Worm (Caenorhabditis elegans) whole organism, L2 larva: ENCODE data around the gene F25F2.1.

Experiments
- C34F6.9 ChIP-seq: fragments of 150-350 bp; optimal IDR thresholded peaks from 2 replicates; lab custom pipeline; 2014; ENCODE audit warnings: missing biosample characterization, missing genetic modification characterization
- F13H6.1 ChIP-seq: sonication (generic microtip); optimal IDR thresholded peaks from 2 replicates; lab custom pipeline; 2016; ENCODE audit warnings: missing genetic modification characterization, missing compliant biosample characterization
- Y55F3AM.14 ChIP-seq: fragments of 200-800 bp; sonication (Bioruptor generic); optimal IDR thresholded peaks from 2 replicates; lab custom pipeline; 2018; ENCODE audit warnings: mild to moderate bottlenecking, missing genetic modification characterization, missing compliant biosample characterization
- aly-2 ChIP-seq: fragments of 150-350 bp; optimal IDR thresholded peaks from 2 replicates; lab custom pipeline; 2014; ENCODE audit warnings: missing biosample characterization, missing genetic modification characterization
- ama-1 ChIP-seq: fragments of 150-350 bp; optimal IDR thresholded peaks from 2 replicates; lab custom pipeline; 2018; ENCODE audit warnings: inconsistent platforms
- blmp-1 ChIP-seq: sonication (generic microtip); optimal IDR thresholded peaks from 2 replicates; lab custom pipeline; 2017; ENCODE audit warnings: missing genetic modification characterization, mild to moderate bottlenecking, missing compliant biosample characterization, antibody characterized with exemption, moderate library complexity; ENCODE audit not compliant: insufficient read depth
- crh-2 ChIP-seq: sonication (generic microtip); optimal IDR thresholded peaks from 2 replicates; lab custom pipeline; 2017; ENCODE audit warnings: missing biosample characterization, missing genetic modification characterization
- dmd-4 ChIP-seq: sonication (generic microtip); optimal IDR thresholded peaks from 2 replicates; lab custom pipeline; 2017; ENCODE audit warnings: missing biosample characterization, missing genetic modification characterization
- egl-27 ChIP-seq: sonication (generic microtip); optimal IDR thresholded peaks from 3 replicates; lab custom pipeline; 2017; ENCODE audit warnings: missing biosample characterization, missing genetic modification reagents, missing genetic modification characterization
- fos-1 ChIP-seq: fragments of 150-350 bp; optimal IDR thresholded peaks from 2 replicates; lab custom pipeline; 2014; ENCODE audit warnings: missing biosample characterization, missing genetic modification characterization
- gmeb-1 ChIP-seq: fragments of 150-350 bp; optimal IDR thresholded peaks from 2 replicates; lab custom pipeline; 2014; ENCODE audit warnings: missing biosample characterization, missing genetic modification characterization
- lin-11 ChIP-seq: fragments of 150-350 bp; sonication (generic microtip); optimal IDR thresholded peaks from 2 replicates; lab custom pipeline; 2014; ENCODE audit warnings: missing biosample characterization, missing genetic modification characterization, inconsistent platforms, mixed read lengths
- lin-13 ChIP-seq: fragments of 150-350 bp; optimal IDR thresholded peaks from 2 replicates; lab custom pipeline; 2014; ENCODE audit warnings: missing biosample characterization, missing genetic modification reagents, missing genetic modification characterization
- lin-39 ChIP-seq: fragments of 150-350 bp; optimal IDR thresholded peaks from 2 replicates; lab custom pipeline; 2014; ENCODE audit warnings: missing biosample characterization, missing genetic modification reagents, missing genetic modification characterization
- lsy-2 ChIP-seq, 2 experiments: fragments of 150-350 bp in 1 of 2; sonication (generic microtip) in 1 of 2; optimal IDR thresholded peaks; 2 replicates each; lab custom pipeline; 2014 to 2017; ENCODE audit warnings: missing biosample characterization in 2 of 2, missing genetic modification characterization in 2 of 2
- mab-5 ChIP-seq: fragments of 150-350 bp; optimal IDR thresholded peaks from 2 replicates; lab custom pipeline; 2014; ENCODE audit warnings: missing biosample characterization, missing genetic modification characterization
- mbf-1 ChIP-seq: sonication (generic microtip); optimal IDR thresholded peaks from 2 replicates; lab custom pipeline; 2017; ENCODE audit warnings: missing biosample characterization, missing genetic modification characterization
- nhr-10 ChIP-seq: sonication (generic microtip); optimal IDR thresholded peaks from 2 replicates; lab custom pipeline; 2017; ENCODE audit warnings: missing biosample characterization, missing genetic modification characterization
- nhr-11 ChIP-seq: fragments of 150-350 bp; optimal IDR thresholded peaks from 2 replicates; lab custom pipeline; 2014; ENCODE audit warnings: missing biosample characterization, missing genetic modification characterization
- nhr-12 ChIP-seq: fragments of 150-350 bp; optimal IDR thresholded peaks from 2 replicates; lab custom pipeline; 2014; ENCODE audit warnings: missing biosample characterization, missing genetic modification characterization
- nhr-129 ChIP-seq: fragments of 150-350 bp; optimal IDR thresholded peaks from 2 replicates; lab custom pipeline; 2014; ENCODE audit warnings: missing biosample characterization, missing genetic modification characterization
- nhr-23 ChIP-seq: fragments of 150-350 bp; optimal IDR thresholded peaks from 2 replicates; lab custom pipeline; 2014; ENCODE audit warnings: missing biosample characterization, missing genetic modification reagents, missing genetic modification characterization
- sem-4 ChIP-seq: fragments of 150-350 bp; optimal IDR thresholded peaks from 2 replicates; lab custom pipeline; 2014; ENCODE audit warnings: missing biosample characterization, missing genetic modification reagents, missing genetic modification characterization
- sma-3 ChIP-seq: sonication (generic microtip); optimal IDR thresholded peaks from 2 replicates; lab custom pipeline; 2016; ENCODE audit warnings: missing genetic modification reagents, missing genetic modification characterization, missing compliant biosample characterization
- sma-9 ChIP-seq, 2 experiments: fragments of 150-350 bp in 1 of 2; sonication (generic microtip) in 1 of 2; optimal IDR thresholded peaks; 2 replicates each; lab custom pipeline; 2014 to 2016; ENCODE audit warnings: missing genetic modification characterization in 2 of 2, mild to moderate bottlenecking in 1 of 2, missing biosample characterization in 1 of 2, missing compliant biosample characterization in 1 of 2, missing genetic modification reagents in 1 of 2, moderate library complexity in 1 of 2
- snpc-4 ChIP-seq: fragments of 150-350 bp; optimal IDR thresholded peaks from 2 replicates; lab custom pipeline; 2014; ENCODE audit warnings: missing biosample characterization, missing genetic modification characterization
- unc-39 ChIP-seq: fragments of 150-350 bp; optimal IDR thresholded peaks from 2 replicates; lab custom pipeline; 2014; ENCODE audit warnings: missing biosample characterization, missing genetic modification characterization
- unc-55 ChIP-seq: fragments of 150-350 bp; sonication (generic microtip); optimal IDR thresholded peaks from 3 replicates; lab custom pipeline; 2014; ENCODE audit warnings: missing biosample characterization, missing genetic modification reagents, missing genetic modification characterization
- zag-1 ChIP-seq: fragments of 150-350 bp; optimal IDR thresholded peaks from 2 replicates; lab custom pipeline; 2014; ENCODE audit warnings: missing biosample characterization, missing genetic modification characterization
- ztf-1 ChIP-seq: fragments of 200-800 bp; sonication (Bioruptor generic); conservative IDR thresholded peaks from 2 replicates; pipeline ENCODE4 v1.3.6; 2022; ENCODE audit warnings: missing genetic modification characterization, missing compliant biosample characterization
- ztf-4 ChIP-seq: fragments of 150-350 bp; optimal IDR thresholded peaks from 2 replicates; lab custom pipeline; 2014; ENCODE audit warnings: missing biosample characterization, missing genetic modification characterization

Gene F25F2.1

DNA sequence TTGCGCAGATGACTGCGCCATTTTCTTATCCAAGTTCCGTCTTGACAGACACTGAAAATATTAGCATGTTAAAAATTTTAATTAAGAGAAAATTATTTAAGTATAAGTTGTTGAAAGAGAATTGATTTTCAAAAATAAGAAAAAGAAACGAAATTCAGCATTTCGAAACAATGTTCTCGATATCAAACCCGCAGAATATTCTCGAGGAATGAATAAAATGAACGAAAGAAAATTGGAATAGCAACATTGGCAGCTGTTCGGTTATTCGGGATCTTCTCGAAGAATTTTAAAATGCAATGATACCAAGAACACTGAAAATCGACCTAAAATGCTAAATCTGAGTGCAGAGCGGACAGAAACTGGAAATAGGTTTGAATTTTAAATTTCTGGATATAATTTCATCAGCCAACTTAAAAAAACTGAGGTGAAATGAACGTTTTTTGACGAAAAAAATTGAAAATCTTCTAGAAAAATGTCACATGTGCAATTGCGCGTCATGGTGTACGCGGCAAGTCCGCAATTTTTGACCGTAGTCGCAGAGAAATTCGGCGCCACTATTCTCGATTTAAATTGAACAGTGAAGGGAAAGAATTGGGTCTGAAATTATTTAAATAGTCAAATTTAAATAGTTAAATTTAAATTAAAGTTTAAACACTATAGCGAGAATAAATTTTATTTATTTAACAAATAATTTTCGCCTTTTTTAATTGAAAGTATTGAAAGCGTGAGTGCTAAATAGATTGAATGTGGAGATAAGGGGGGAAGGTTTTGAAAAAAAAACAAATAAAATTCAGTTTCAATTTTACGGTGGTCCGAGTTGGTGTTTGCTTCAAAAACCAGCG is at the start of gene F25F2.1, which contains the start of gene cct-5:
Gene F25F2.1 (plus strand): TSS at position 792 of the 842 bp plus-strand sequence.
Gene cct-5 (minus strand): TSS at position 51 of the 842 bp plus-strand sequence.
- TF ChIP-seq lin-13 (GFP tag; lab: Kevin White, UChicago) (peak; percentile 51), C34F6.9 (tag; lab: Kevin White, UChicago) (peak; percentile 76), nhr-10 (tag; lab: Kevin White, UChicago) (no peak), fos-1 (tag; lab: Kevin White, UChicago) (peak; percentile 23), snpc-4 (tag; lab: Kevin White, UChicago) (peak; percentile 23), F13H6.1 (tag; lab: Kevin White, UChicago) (peak; percentile 19), sma-9 (GFP tag; optimal IDR thresholded peaks at IDR 0.05; lab: Kevin White, UChicago) (peak; percentile 49), sma-9 (tag; optimal IDR thresholded peaks at IDR 0.05; lab: Kevin White, UChicago) (no peak), nhr-23 (no peak), crh-2 (tag; lab: Kevin White, UChicago) (peak; percentile 71), unc-55 (GFP tag; lab: Kevin White, UChicago) (peak; percentile 76), nhr-11 (tag; lab: Kevin White, UChicago) (no peak), sma-3 (GFP tag; lab: Kevin White, UChicago) (peak; percentile 36), nhr-129 (tag; lab: Kevin White, UChicago) (peak; percentile 57), gmeb-1 (tag; lab: Kevin White, UChicago) (peak; percentile 76), zag-1 (tag; lab: Kevin White, UChicago) (no peak), lsy-2 (tag; optimal IDR thresholded peaks at IDR 0.05; lab: Kevin White, UChicago) (peak; percentile 61 to 95), ama-1 (lab: Kevin White, UChicago) (peak; percentile 37)

DNA sequence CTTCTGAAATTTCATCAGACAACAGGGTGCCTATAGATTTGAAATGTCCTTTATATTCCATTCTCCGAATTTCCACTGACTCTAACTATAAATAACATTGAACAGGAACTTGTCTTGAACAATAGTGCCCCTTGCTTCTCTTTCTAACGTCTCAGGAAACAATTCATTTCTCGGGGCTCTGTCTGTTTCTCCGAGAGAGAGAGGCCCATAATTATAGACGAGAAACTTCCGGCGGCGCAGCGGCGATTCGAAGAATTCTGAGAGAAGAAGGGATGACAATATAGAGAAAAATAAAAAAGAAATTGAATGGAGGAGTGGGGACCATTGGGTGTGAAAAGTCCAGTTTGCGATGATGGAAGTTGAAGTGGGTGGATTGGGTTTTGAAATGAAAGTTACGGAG is 48.4 kb upstream of the F25F2.1 start:
- no peak for TF ChIP-seq ztf-4 (tag; lab: Kevin White, UChicago)
- TF ChIP-seq dmd-4 (tag; lab: Kevin White, UChicago), result no peak
- TF ChIP-seq blmp-1 (tag; lab: Kevin White, UChicago), result no peak
- no peak for TF ChIP-seq C34F6.9 (tag; lab: Kevin White, UChicago)
- no peak for TF ChIP-seq nhr-11 (tag; lab: Kevin White, UChicago)
- TF ChIP-seq nhr-12, result no peak
- no peak for TF ChIP-seq mab-5 (tag; lab: Kevin White, UChicago)
- TF ChIP-seq lsy-2 (tag; optimal IDR thresholded peaks at IDR 0.05; lab: Kevin White, UChicago), result peak in 1 of 2 experiments; percentile 17
- peak; percentile 10 for TF ChIP-seq sma-9 (GFP tag; optimal IDR thresholded peaks at IDR 0.05; lab: Kevin White, UChicago)
- no peak for TF ChIP-seq sma-9 (tag; optimal IDR thresholded peaks at IDR 0.05; lab: Kevin White, UChicago)
- TF ChIP-seq gmeb-1 (tag; lab: Kevin White, UChicago), result no peak
- no peak for TF ChIP-seq Y55F3AM.14
- TF ChIP-seq sem-4 (tag; lab: Kevin White, UChicago), result no peak
- no peak for TF ChIP-seq ztf-1 (GFP tag; lab: Robert Waterston, UW)
- no peak for TF ChIP-seq aly-2
- TF ChIP-seq nhr-129 (tag; lab: Kevin White, UChicago), result no peak
- no peak for TF ChIP-seq unc-39

DNA sequence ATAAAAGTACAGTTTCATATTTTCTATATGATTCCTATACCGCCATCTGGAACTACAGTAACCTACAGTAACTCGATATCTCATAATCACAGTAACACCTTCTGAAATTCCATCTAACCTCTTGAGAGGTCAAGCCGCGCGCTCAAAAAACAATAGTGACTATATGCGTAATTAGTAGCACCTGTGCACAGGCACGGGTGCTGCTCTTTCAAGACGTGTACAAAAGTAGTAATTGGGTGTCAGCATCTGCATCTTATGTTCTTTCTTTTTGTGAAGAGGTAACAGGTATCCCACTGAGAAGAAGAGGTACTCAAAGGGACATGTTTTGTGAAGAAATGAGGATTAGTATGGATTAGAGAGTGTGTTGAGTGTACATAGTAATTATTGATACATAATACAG is 47.3 kb upstream of the F25F2.1 start:
- no peak for TF ChIP-seq lin-11 (tag; lab: Kevin White, UChicago)
- no peak for TF ChIP-seq sem-4 (tag; lab: Kevin White, UChicago)
- no peak for TF ChIP-seq aly-2
- no peak for TF ChIP-seq egl-27 (tag; lab: Kevin White, UChicago)
- no peak for TF ChIP-seq unc-39
- TF ChIP-seq C34F6.9 (tag; lab: Kevin White, UChicago), result no peak
- no peak for TF ChIP-seq lin-39 (tag; lab: Kevin White, UChicago)
- no peak for TF ChIP-seq snpc-4 (tag; lab: Kevin White, UChicago)

DNA sequence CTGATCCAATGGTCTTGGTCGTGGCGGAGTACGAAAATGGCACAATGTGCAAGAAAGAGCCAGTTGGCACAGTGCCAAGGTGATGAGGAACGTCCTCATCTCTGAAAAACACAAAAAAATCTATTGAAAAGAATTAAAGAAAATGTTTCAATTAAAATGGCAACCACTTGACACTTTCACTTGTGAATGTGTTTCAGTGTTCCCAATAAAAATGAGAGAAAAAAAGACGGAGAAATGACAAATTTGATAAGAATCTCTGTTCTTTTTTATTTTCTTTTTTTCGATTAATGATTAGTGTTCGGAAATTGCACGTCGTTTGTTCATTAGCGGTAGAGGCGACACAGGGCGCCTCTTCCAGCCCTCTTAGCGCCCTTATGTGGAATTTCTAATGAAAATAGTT is 41.4 kb upstream of the F25F2.1 start, which contains the start of gene ndg-4:
Gene ndg-4 (minus strand): TSS at position 101 of the 400 bp plus-strand sequence.
- TF ChIP-seq ztf-1 (GFP tag; lab: Robert Waterston, UW) (no peak), dmd-4 (tag; lab: Kevin White, UChicago) (no peak), blmp-1 (tag; lab: Kevin White, UChicago) (peak; percentile 27)

DNA sequence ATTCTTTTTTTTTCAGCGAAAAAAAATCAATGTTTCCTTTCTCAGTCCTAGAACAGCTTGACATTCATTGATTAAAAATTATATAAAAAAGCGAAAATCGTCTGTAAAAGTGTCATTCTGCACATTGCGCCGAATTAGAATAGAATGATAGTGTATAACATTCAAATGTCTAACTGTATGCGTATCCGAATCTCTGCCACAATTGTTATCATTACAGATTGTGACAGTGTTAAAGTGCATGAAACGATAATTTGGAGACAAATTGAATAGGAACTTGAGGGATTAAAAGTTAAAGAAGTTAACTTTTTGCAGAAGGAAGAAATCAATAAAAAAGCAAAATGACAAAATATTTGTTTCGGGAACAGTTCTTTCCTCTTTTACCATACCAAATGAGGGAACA is 40.3 kb upstream of the F25F2.1 start:
- TF ChIP-seq fos-1 (tag; lab: Kevin White, UChicago), result peak; percentile 72
- no peak for TF ChIP-seq mbf-1 (tag; lab: Kevin White, UChicago)
- peak; percentile 31 for TF ChIP-seq sma-9 (GFP tag; optimal IDR thresholded peaks at IDR 0.05; lab: Kevin White, UChicago)
- TF ChIP-seq sma-9 (tag; optimal IDR thresholded peaks at IDR 0.05; lab: Kevin White, UChicago), result no peak
- TF ChIP-seq, all 48 proteins: peak for 2
